Worm (Caenorhabditis elegans) whole organism, early embryonic: ENCODE measurements around the gene his-32.

Experiments
- B0310.2 ChIP-seq: sonication (generic microtip); optimal IDR thresholded peaks from 2 replicates; lab custom pipeline; 2016; ENCODE audit warnings: mild to moderate bottlenecking, missing genetic modification characterization, missing compliant biosample characterization
- F13C5.2 ChIP-seq: sonication (generic microtip); optimal IDR thresholded peaks from 2 replicates; lab custom pipeline; 2017; ENCODE audit warnings: mild to moderate bottlenecking, missing genetic modification characterization, inconsistent platforms, missing compliant biosample characterization
- aly-1 ChIP-seq: sonication (generic microtip); optimal IDR thresholded peaks from 2 replicates; lab custom pipeline; 2016; ENCODE audit warnings: missing genetic modification characterization, missing compliant biosample characterization
- ama-1 ChIP-seq: fragments of 150-350 bp; optimal IDR thresholded peaks from 2 replicates; lab custom pipeline; 2014
- ceh-13 ChIP-seq: fragments of 200-800 bp; sonication (Bioruptor generic); optimal IDR thresholded peaks from 2 replicates; lab custom pipeline; 2018; ENCODE audit warnings: mild to moderate bottlenecking, missing genetic modification characterization, missing compliant biosample characterization
- ceh-36 ChIP-seq: sonication (generic microtip); optimal IDR thresholded peaks from 2 replicates; lab custom pipeline; 2016; ENCODE audit warnings: missing genetic modification characterization, inconsistent platforms, missing compliant biosample characterization
- ets-7 ChIP-seq: sonication (generic microtip); optimal IDR thresholded peaks from 2 replicates; lab custom pipeline; 2016; ENCODE audit warnings: missing genotype, missing genetic modification characterization, missing compliant biosample characterization
- flt-1 ChIP-seq: fragments of 200-800 bp; sonication (Bioruptor generic); IDR thresholded peaks from 2 replicates; pipeline ENCODE4 v1.3.6; 2022; ENCODE audit warnings: missing genetic modification characterization, missing compliant biosample characterization
- hmbx-1 ChIP-seq: sonication (generic microtip); optimal IDR thresholded peaks from 2 replicates; lab custom pipeline; 2016; ENCODE audit warnings: mild to moderate bottlenecking, missing genetic modification characterization, missing compliant biosample characterization
- hmg-4 ChIP-seq: fragments of 200-800 bp; sonication (Bioruptor generic); optimal IDR thresholded peaks from 2 replicates; lab custom pipeline; 2018; ENCODE audit warnings: mild to moderate bottlenecking, missing genetic modification characterization, missing compliant biosample characterization
- hnd-1 ChIP-seq: sonication (generic microtip); optimal IDR thresholded peaks from 2 replicates; lab custom pipeline; 2016; ENCODE audit warnings: missing genetic modification characterization, missing compliant biosample characterization
- pes-1 ChIP-seq: fragments of 200-800 bp; sonication (Bioruptor generic); IDR thresholded peaks from 2 replicates; pipeline ENCODE4 v1.3.6; 2022; ENCODE audit warnings: missing genetic modification reagents, missing genetic modification characterization, missing compliant biosample characterization
- scrt-1 ChIP-seq: fragments of 200-800 bp; sonication (Bioruptor generic); IDR thresholded peaks from 2 replicates; pipeline ENCODE4 v1.3.6; 2022; ENCODE audit warnings: missing genetic modification characterization, missing compliant biosample characterization
- sea-1 ChIP-seq: fragments of 200-800 bp; sonication (Bioruptor generic); conservative IDR thresholded peaks from 2 replicates; pipeline ENCODE4 v1.3.6; 2022; ENCODE audit warnings: missing genetic modification characterization, missing compliant biosample characterization
- tbx-11 ChIP-seq: fragments of 200-800 bp; sonication (Bioruptor generic); IDR thresholded peaks from 2 replicates; pipeline ENCODE4 v1.3.6; 2022; ENCODE audit warnings: missing genetic modification characterization, missing compliant biosample characterization
- tbx-37 ChIP-seq: fragments of 200-800 bp; sonication (Bioruptor generic); conservative IDR thresholded peaks from 2 replicates; pipeline ENCODE4 v1.3.6; 2022; ENCODE audit warnings: missing genetic modification reagents, missing genetic modification characterization, missing compliant biosample characterization
- tra-4 ChIP-seq: sonication (generic microtip); optimal IDR thresholded peaks from 2 replicates; lab custom pipeline; 2017; ENCODE audit warnings: missing genetic modification characterization, missing compliant biosample characterization

Gene his-32

ce11 chrIV:8333988-8334863, at the start of gene his-32:
TSS of gene his-32 (plus strand) at chrIV:8334305.
- TF ChIP-seq B0310.2 (peak; percentile 88), hmbx-1 (tag; lab: Kevin White, UChicago) (peak; percentile 60), ama-1 (peak; percentile 99), F13C5.2 (tag; lab: Kevin White, UChicago) (peak; percentile 18), tra-4 (peak; percentile 25), hmg-4 (GFP tag; lab: Kevin White, UChicago) (peak; percentile 41), aly-1 (peak; percentile 100), tbx-37 (GFP tag; lab: Robert Waterston, UW) (no peak), sea-1 (GFP tag; lab: Robert Waterston, UW) (peak; percentile 67; the same call in 1 of the 2 replicates), flt-1 (GFP tag; lab: Robert Waterston, UW) (peak; percentile 65; the same call in 1 of the 2 replicates), ets-7 (no peak), ceh-13 (GFP tag; lab: Kevin White, UChicago) (no peak), scrt-1 (GFP tag; lab: Robert Waterston, UW) (peak; percentile 78; the same call in 1 of the 2 replicates), hnd-1 (tag; lab: Kevin White, UChicago) (no peak), tbx-11 (GFP tag; lab: Robert Waterston, UW) (no peak), ceh-36 (tag; lab: Kevin White, UChicago) (peak; percentile 69), pes-1 (GFP tag; lab: Robert Waterston, UW) (peak; percentile 76)

- no peak for TF ChIP-seq hmbx-1 (tag; lab: Kevin White, UChicago)
- TF ChIP-seq ceh-36 (tag; lab: Kevin White, UChicago), result no peak
- TF ChIP-seq flt-1 (GFP tag; lab: Robert Waterston, UW), result no peak
- no peak for TF ChIP-seq tbx-11 (GFP tag; lab: Robert Waterston, UW)
- TF ChIP-seq pes-1 (GFP tag; lab: Robert Waterston, UW), result no peak
- no peak for TF ChIP-seq hnd-1 (tag; lab: Kevin White, UChicago)
- TF ChIP-seq B0310.2, result no peak
- no peak for TF ChIP-seq hmg-4 (GFP tag; lab: Kevin White, UChicago)
- TF ChIP-seq sea-1 (GFP tag; lab: Robert Waterston, UW), result no peak
- no peak for TF ChIP-seq tra-4
- no peak for TF ChIP-seq scrt-1 (GFP tag; lab: Robert Waterston, UW)
- TF ChIP-seq ets-7, result no peak
- TF ChIP-seq tbx-37 (GFP tag; lab: Robert Waterston, UW), result no peak
Measured at ce11 chrIV:8286352-8286751, 47.8 kb upstream of the his-32 start, which contains the start of gene K07H8.9. TSS of gene K07H8.9 (minus strand) at chrIV:8286476.

ce11 chrIV:8287287-8287686, 46.8 kb upstream of the his-32 start:
- TF ChIP-seq pes-1 (GFP tag; lab: Robert Waterston, UW) (no peak), flt-1 (GFP tag; lab: Robert Waterston, UW) (no peak)

ce11 chrIV:8289105-8289504, 45.0 kb upstream of the his-32 start:
- TF ChIP-seq F13C5.2 (tag; lab: Kevin White, UChicago) (no peak), aly-1 (no peak), sea-1 (GFP tag; lab: Robert Waterston, UW) (0 out of 2 replicates have a peak, but pooled peaks have one; percentile 10), pes-1 (GFP tag; lab: Robert Waterston, UW) (no peak), tbx-11 (GFP tag; lab: Robert Waterston, UW) (no peak), tra-4 (no peak), tbx-37 (GFP tag; lab: Robert Waterston, UW) (no peak)

ce11 chrIV:8289505-8289579, 44.8 kb upstream of the his-32 start, which contains the start of gene nucl-1:
TSS of gene nucl-1 (minus strand) at chrIV:8289530.
- TF ChIP-seq tra-4 (no peak), hmg-4 (GFP tag; lab: Kevin White, UChicago) (no peak), pes-1 (GFP tag; lab: Robert Waterston, UW) (no peak), scrt-1 (GFP tag; lab: Robert Waterston, UW) (no peak), ama-1 (no peak), aly-1 (no peak), hnd-1 (tag; lab: Kevin White, UChicago) (no peak), tbx-37 (GFP tag; lab: Robert Waterston, UW) (no peak), ceh-13 (GFP tag; lab: Kevin White, UChicago) (no peak)

ce11 chrIV:8289580-8290323, 44.4 kb upstream of the his-32 start, which contains the start of gene daf-31:
TSS of gene daf-31 (plus strand) at chrIV:8290273.
- TF ChIP-seq sea-1 (GFP tag; lab: Robert Waterston, UW) (0 out of 2 replicates have a peak, but pooled peaks have one; percentile 5), aly-1 (no peak)

- TF ChIP-seq ceh-13 (GFP tag; lab: Kevin White, UChicago) (no peak), hmg-4 (GFP tag; lab: Kevin White, UChicago) (no peak), aly-1 (no peak), B0310.2 (no peak), scrt-1 (GFP tag; lab: Robert Waterston, UW) (no peak), hnd-1 (tag; lab: Kevin White, UChicago) (no peak), tbx-11 (GFP tag; lab: Robert Waterston, UW) (no peak), tbx-37 (GFP tag; lab: Robert Waterston, UW) (no peak), pes-1 (GFP tag; lab: Robert Waterston, UW) (no peak), ets-7 (no peak), ama-1 (no peak), F13C5.2 (tag; lab: Kevin White, UChicago) (no peak)
Measured at ce11 chrIV:8291232-8291631, 42.9 kb upstream of the his-32 start, which contains the start of gene K07H8.2. TSS of gene K07H8.2 (plus strand) at chrIV:8291532.
